Worm (Caenorhabditis elegans) whole organism, young adult: ENCODE measurements around the gene try-11.

Experiments used
- B0261.1 ChIP-seq: sonication (generic microtip); optimal IDR thresholded peaks from 2 replicates; lab custom pipeline; 2016; ENCODE audit warnings: mild to moderate bottlenecking, missing genetic modification characterization, moderate library complexity, missing compliant biosample characterization
- F37B4.10 ChIP-seq: fragments of 200-800 bp; sonication (Bioruptor generic); IDR thresholded peaks from 2 replicates; pipeline ENCODE4 v1.3.6; 2022; ENCODE audit warnings: missing genetic modification characterization, missing compliant biosample characterization
- F39B2.1 ChIP-seq: fragments of 200-800 bp; sonication (Bioruptor generic); IDR thresholded peaks from 2 replicates; pipeline ENCODE4 v1.3.6; 2022; ENCODE audit warnings: missing genetic modification reagents, missing genetic modification characterization, missing compliant biosample characterization
- F57A8.1 ChIP-seq: fragments of 200-800 bp; sonication (Bioruptor generic); optimal IDR thresholded peaks from 2 replicates; lab custom pipeline; 2018; ENCODE audit warnings: mild to moderate bottlenecking, missing genetic modification characterization, moderate library complexity, missing compliant biosample characterization
- K12H6.12 ChIP-seq: fragments of 200-800 bp; sonication (Bioruptor generic); optimal IDR thresholded peaks from 2 replicates; lab custom pipeline; 2018; ENCODE audit warnings: mild to moderate bottlenecking, missing genetic modification characterization, missing compliant biosample characterization
- Y67H2A.10 ChIP-seq: fragments of 200-800 bp; sonication (Bioruptor generic); conservative IDR thresholded peaks from 2 replicates; pipeline ENCODE4 v1.3.6; 2022; ENCODE audit warnings: missing genetic modification reagents, missing genetic modification characterization, missing compliant biosample characterization
- Y79H2A.3 ChIP-seq: fragments of 200-800 bp; sonication (Bioruptor generic); conservative IDR thresholded peaks from 2 replicates; pipeline ENCODE4 v1.3.6; 2022; ENCODE audit warnings: missing genetic modification reagents, missing genetic modification characterization, missing compliant biosample characterization
- attf-3 ChIP-seq: fragments of 200-800 bp; sonication (Bioruptor generic); conservative IDR thresholded peaks from 2 replicates; pipeline ENCODE4 v1.3.6; 2022; ENCODE audit warnings: missing genetic modification reagents, missing genetic modification characterization, missing compliant biosample characterization
- bed-1 ChIP-seq: fragments of 200-800 bp; sonication (Bioruptor generic); IDR thresholded peaks from 2 replicates; pipeline ENCODE4 v1.3.6; 2022; ENCODE audit warnings: missing genetic modification reagents, missing genetic modification characterization, missing compliant biosample characterization
- bed-2 ChIP-seq: fragments of 200-800 bp; sonication (Bioruptor generic); IDR thresholded peaks from 2 replicates; pipeline ENCODE4 v1.3.6; 2022; ENCODE audit warnings: missing genetic modification reagents, missing genetic modification characterization, missing compliant biosample characterization
- ccch-3 ChIP-seq: fragments of 200-800 bp; sonication (Bioruptor generic); optimal IDR thresholded peaks from 2 replicates; lab custom pipeline; 2018; ENCODE audit warnings: mild to moderate bottlenecking, missing genetic modification characterization, missing compliant biosample characterization
- cebp-1 ChIP-seq, 2 experiments: fragments of 200-800 bp in 1 of 2; sonication (Bioruptor generic) in 1 of 2; sonication (generic microtip) in 1 of 2; IDR thresholded peaks in 1 of 2; optimal IDR thresholded peaks in 1 of 2; 2 replicates each; pipeline versions ENCODE4 v1.3.6 to Lab custom; 2017 to 2022; ENCODE audit warnings: missing compliant biosample characterization in 2 of 2, missing genetic modification characterization in 2 of 2, mild to moderate bottlenecking in 1 of 2, missing genetic modification reagents in 1 of 2, moderate library complexity in 1 of 2
- ceh-100 ChIP-seq: fragments of 200-800 bp; sonication (Bioruptor generic); IDR thresholded peaks from 2 replicates; pipeline ENCODE4 v1.3.6; 2022; ENCODE audit warnings: missing genetic modification reagents, missing genetic modification characterization, missing compliant biosample characterization
- ceh-79 ChIP-seq: sonication (generic microtip); optimal IDR thresholded peaks from 2 replicates; lab custom pipeline; 2017; ENCODE audit warnings: mild to moderate bottlenecking, missing genetic modification characterization, missing compliant biosample characterization
- dpl-1 ChIP-seq: fragments of 150-350 bp; optimal IDR thresholded peaks from 2 replicates; lab custom pipeline; 2014; ENCODE audit warnings: missing biosample characterization, missing genetic modification reagents, missing genetic modification characterization
- egl-18 ChIP-seq: fragments of 200-800 bp; sonication (Bioruptor generic); IDR thresholded peaks from 2 replicates; pipeline ENCODE4 v1.3.6; 2022; ENCODE audit warnings: missing genetic modification reagents, missing genetic modification characterization, missing compliant biosample characterization
- egrh-3 ChIP-seq: fragments of 200-800 bp; sonication (Bioruptor generic); IDR thresholded peaks from 2 replicates; pipeline ENCODE4 v1.3.6; 2022; ENCODE audit warnings: missing genetic modification reagents, missing genetic modification characterization, missing compliant biosample characterization
- ekl-4 ChIP-seq: fragments of 200-800 bp; sonication (Bioruptor generic); IDR thresholded peaks from 2 replicates; pipeline ENCODE4 v1.3.6; 2022; ENCODE audit warnings: missing genetic modification reagents, missing genetic modification characterization, missing compliant biosample characterization
- hlh-12 ChIP-seq: sonication (generic microtip); optimal IDR thresholded peaks from 2 replicates; lab custom pipeline; 2016; ENCODE audit warnings: missing genetic modification characterization, missing compliant biosample characterization
- lsy-27 ChIP-seq: sonication (generic microtip); optimal IDR thresholded peaks from 2 replicates; lab custom pipeline; 2017; ENCODE audit warnings: missing genetic modification characterization, mild to moderate bottlenecking, missing compliant biosample characterization, antibody characterized with exemption, missing genotype, borderline replicate concordance; ENCODE audit not compliant: insufficient read depth
- madf-3 ChIP-seq: fragments of 200-800 bp; sonication (Bioruptor generic); IDR thresholded peaks from 2 replicates; pipeline ENCODE4 v1.3.6; 2022; ENCODE audit warnings: missing genetic modification reagents, missing genetic modification characterization, missing compliant biosample characterization
- madf-6 ChIP-seq: fragments of 200-800 bp; sonication (Bioruptor generic); IDR thresholded peaks from 2 replicates; pipeline ENCODE4 v1.3.6; 2022; ENCODE audit warnings: missing genetic modification reagents, missing genetic modification characterization, missing compliant biosample characterization
- madf-8 ChIP-seq: fragments of 200-800 bp; sonication (Bioruptor generic); conservative IDR thresholded peaks from 2 replicates; pipeline ENCODE4 v1.3.6; 2022; ENCODE audit warnings: missing genetic modification reagents, missing genetic modification characterization, missing compliant biosample characterization
- nfyb-1 ChIP-seq: fragments of 200-800 bp; sonication (Bioruptor generic); IDR thresholded peaks from 2 replicates; pipeline ENCODE4 v1.3.6; 2022; ENCODE audit warnings: missing genetic modification reagents, missing genetic modification characterization, missing compliant biosample characterization
- pbrm-1 ChIP-seq: fragments of 200-800 bp; sonication (Bioruptor generic); IDR thresholded peaks from 2 replicates; pipeline ENCODE4 v1.3.6; 2022; ENCODE audit warnings: missing genetic modification reagents, missing genetic modification characterization, missing compliant biosample characterization
- sdz-38 ChIP-seq: sonication (generic microtip); optimal IDR thresholded peaks from 2 replicates; lab custom pipeline; 2016; ENCODE audit warnings: missing genotype, missing genetic modification characterization, missing compliant biosample characterization
- sea-2 ChIP-seq: fragments of 200-800 bp; sonication (Bioruptor generic); IDR thresholded peaks from 2 replicates; pipeline ENCODE4 v1.3.6; 2022; ENCODE audit warnings: missing genetic modification characterization, missing compliant biosample characterization
- snpc-1.1 ChIP-seq: sonication (generic microtip); optimal IDR thresholded peaks from 2 replicates; lab custom pipeline; 2017; ENCODE audit warnings: missing genetic modification characterization, mild to moderate bottlenecking, missing compliant biosample characterization, antibody characterized with exemption, moderate library complexity, missing genotype, missing genetic modification reagents; ENCODE audit not compliant: insufficient read depth
- somi-1 ChIP-seq: fragments of 200-800 bp; sonication (Bioruptor generic); optimal IDR thresholded peaks from 2 replicates; lab custom pipeline; 2018; ENCODE audit warnings: mild to moderate bottlenecking, missing genetic modification characterization, missing compliant biosample characterization
- sptf-2 ChIP-seq: fragments of 200-800 bp; sonication (Bioruptor generic); optimal IDR thresholded peaks from 2 replicates; lab custom pipeline; 2018; ENCODE audit warnings: mild to moderate bottlenecking, missing genetic modification characterization, missing compliant biosample characterization
- tbp1 ChIP-seq: fragments of 200-800 bp; sonication (Bioruptor generic); optimal IDR thresholded peaks from 2 replicates; lab custom pipeline; 2018; ENCODE audit warnings: mild to moderate bottlenecking, missing genetic modification characterization, missing compliant biosample characterization
- tlf-1 ChIP-seq: fragments of 200-800 bp; sonication (Bioruptor generic); optimal IDR thresholded peaks from 2 replicates; lab custom pipeline; 2018; ENCODE audit warnings: mild to moderate bottlenecking, missing genetic modification characterization, missing compliant biosample characterization
- xnd-1 ChIP-seq: sonication (generic microtip); optimal IDR thresholded peaks from 2 replicates; lab custom pipeline; 2016; ENCODE audit warnings: missing genotype, missing genetic modification reagents, missing genetic modification characterization, missing compliant biosample characterization
- ztf-18 ChIP-seq: sonication (generic microtip); optimal IDR thresholded peaks from 2 replicates; lab custom pipeline; 2016; ENCODE audit warnings: missing genotype, mild to moderate bottlenecking, missing genetic modification characterization, missing compliant biosample characterization
- ztf-22 ChIP-seq: fragments of 200-800 bp; sonication (Bioruptor generic); optimal IDR thresholded peaks from 2 replicates; lab custom pipeline; 2018; ENCODE audit warnings: mild to moderate bottlenecking, missing genetic modification characterization, moderate library complexity, missing compliant biosample characterization
- ztf-25 ChIP-seq: fragments of 200-800 bp; sonication (Bioruptor generic); IDR thresholded peaks from 2 replicates; pipeline ENCODE4 v1.3.6; 2022; ENCODE audit warnings: missing genetic modification reagents, missing genetic modification characterization, missing compliant biosample characterization
- ztf-28 ChIP-seq: fragments of 200-800 bp; sonication (Bioruptor generic); IDR thresholded peaks from 2 replicates; pipeline ENCODE4 v1.3.6; 2022; ENCODE audit warnings: missing genetic modification reagents, missing genetic modification characterization, missing compliant biosample characterization
- ztf-6 ChIP-seq: fragments of 200-800 bp; sonication (Bioruptor generic); IDR thresholded peaks from 2 replicates; pipeline ENCODE4 v1.3.6; 2022; ENCODE audit warnings: missing genetic modification reagents, missing genetic modification characterization, missing compliant biosample characterization

Gene try-11

ce11 chrV:7443480-7443879 lies 8.0 kb upstream of the try-11 start:
- TF ChIP-seq ztf-6 = 0 out of 2 replicates have a peak, but pooled peaks have one; percentile 35
- TF ChIP-seq Y67H2A.10 (GFP tag; lab: Robert Waterston, UW) = peak; percentile 19; the same call in 1 of the 2 replicates
- 0 out of 2 replicates have a peak, but pooled peaks have one; percentile 43 for TF ChIP-seq ztf-28 (GFP tag; lab: Robert Waterston, UW)
- 0 out of 2 replicates have a peak, but pooled peaks have one; percentile 75 for TF ChIP-seq ztf-25
- TF ChIP-seq sea-2 = 0 out of 2 replicates have a peak, but pooled peaks have one; percentile 33
- peak; percentile 62 for TF ChIP-seq attf-3 (GFP tag; lab: Robert Waterston, UW)
- 0 out of 2 replicates have a peak, but pooled peaks have one; percentile 53 for TF ChIP-seq egl-18 (GFP tag; lab: Robert Waterston, UW)
- TF ChIP-seq bed-2 (GFP tag; lab: Robert Waterston, UW) = peak; percentile 9; the same call in 1 of the 2 replicates
- 0 out of 2 replicates have a peak, but pooled peaks have one; percentile 34 for TF ChIP-seq pbrm-1
- 0 out of 2 replicates have a peak, but pooled peaks have one; percentile 51 for TF ChIP-seq F39B2.1 (GFP tag; lab: Robert Waterston, UW)
- peak; percentile 21; the same call in 1 of the 2 replicates for TF ChIP-seq ekl-4 (GFP tag; lab: Robert Waterston, UW)
- peak; percentile 88 for TF ChIP-seq egrh-3
- TF ChIP-seq F37B4.10 (GFP tag; lab: Robert Waterston, UW) = peak; percentile 94; the same call in 1 of the 2 replicates
- TF ChIP-seq bed-1 = 0 out of 2 replicates have a peak, but pooled peaks have one; percentile 20

DNA sequence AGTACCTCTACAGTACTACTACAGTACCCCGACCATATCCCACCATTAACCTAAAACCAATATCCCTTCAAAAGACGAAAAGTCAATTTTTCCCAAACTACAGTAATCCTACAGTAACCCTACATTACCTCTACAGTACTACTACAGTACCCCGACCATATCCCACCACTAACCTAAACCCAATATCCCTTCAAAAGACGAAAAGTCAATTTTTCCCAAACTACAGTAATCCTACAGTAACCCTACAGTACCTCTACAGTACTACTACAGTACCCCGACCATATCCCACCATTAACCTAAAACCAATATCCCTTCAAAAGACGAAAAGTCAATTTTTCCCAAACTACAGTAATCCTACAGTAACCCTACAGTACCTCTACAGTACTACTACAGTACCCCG lies 7.2 kb upstream of the try-11 start, which contains the start of gene nhr-141:
Gene nhr-141 (plus strand): TSS at position 331 of the 400 bp plus-strand sequence.
- TF ChIP-seq egrh-3 (peak; percentile 55), madf-3 (peak; percentile 65; the same call in 1 of the 2 replicates)

ce11 chrV:7446965-7447364 lies 4.6 kb upstream of the try-11 start, which contains the start of gene F25E5.5:
Gene F25E5.5, plus strand, starts transcription at chrV:7447265.
- TF ChIP-seq madf-6 = no peak
- no peak for TF ChIP-seq cebp-1 (GFP tag; IDR thresholded peaks at IDR 0.05; lab: Robert Waterston, UW)
- TF ChIP-seq cebp-1 (tag; optimal IDR thresholded peaks at IDR 0.05; lab: Kevin White, UChicago) = peak; percentile 4

DNA sequence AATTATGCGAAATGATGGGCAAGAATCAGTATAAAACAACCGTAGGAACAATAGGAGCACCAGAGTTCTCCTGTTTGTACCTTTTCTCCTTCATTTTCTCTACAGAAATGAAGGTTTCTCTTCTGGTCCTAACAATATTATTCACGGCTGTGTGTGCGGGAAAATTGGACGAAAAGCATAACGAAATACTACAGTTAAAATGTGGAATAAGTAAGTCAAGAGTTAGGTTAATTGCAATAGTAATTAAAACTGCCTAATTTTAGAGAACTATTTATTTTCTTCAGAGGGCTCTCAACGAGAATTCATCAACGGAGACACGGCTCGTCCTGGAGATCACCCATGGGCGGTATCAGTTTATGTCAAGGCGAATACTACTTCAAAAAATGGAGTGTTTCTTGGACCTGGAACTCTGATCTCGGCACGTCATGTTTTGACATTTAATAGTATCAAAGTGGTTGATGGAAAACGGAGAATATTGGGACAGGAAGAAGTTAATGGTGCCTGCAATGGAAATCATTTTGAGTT lies 2.2 kb upstream of the try-11 start, which contains the start of gene try-12:
Gene try-12 (plus strand): TSS at position 51 of the 525 bp plus-strand sequence.
- TF ChIP-seq ceh-79 (tag; lab: Kevin White, UChicago) (no peak), ccch-3 (GFP tag; lab: Kevin White, UChicago) (no peak), Y79H2A.3 (GFP tag; lab: Robert Waterston, UW) (no peak), xnd-1 (tag; lab: Kevin White, UChicago) (no peak), ztf-28 (GFP tag; lab: Robert Waterston, UW) (no peak), hlh-12 (tag; lab: Kevin White, UChicago) (no peak), pbrm-1 (no peak)

- TF ChIP-seq lsy-27 (tag; lab: Kevin White, UChicago) = no peak
- TF ChIP-seq, all 124 proteins: peak for 0
Observed at ce11 chrV:7454236-7454635, 2.7 kb downstream of the try-11 start, which contains the start of gene try-8. Gene try-8, minus strand, starts transcription at chrV:7454336.

ce11 chrV:7455008-7455407 lies 3.5 kb downstream of the try-11 start, which contains the start of gene F25E5.2:
Gene F25E5.2, plus strand, starts transcription at chrV:7455308.
- TF ChIP-seq snpc-1.1 (tag; lab: Kevin White, UChicago) = no peak
- no peak for TF ChIP-seq B0261.1 (tag; lab: Kevin White, UChicago)
- TF ChIP-seq ztf-25 = no peak
- no peak for TF ChIP-seq ceh-100 (GFP tag; lab: Robert Waterston, UW)
- TF ChIP-seq ztf-18 (tag; lab: Kevin White, UChicago) = no peak
- no peak for TF ChIP-seq somi-1 (GFP tag; lab: Kevin White, UChicago)
- TF ChIP-seq dpl-1 (GFP tag; lab: Kevin White, UChicago) = no peak
- TF ChIP-seq madf-8 (GFP tag; lab: Robert Waterston, UW) = no peak
- TF ChIP-seq tlf-1 (GFP tag; lab: Kevin White, UChicago) = no peak
- TF ChIP-seq nfyb-1 (GFP tag; lab: Robert Waterston, UW) = no peak
- TF ChIP-seq ztf-22 (GFP tag; lab: Kevin White, UChicago) = no peak
- no peak for TF ChIP-seq sdz-38 (tag; lab: Kevin White, UChicago)
- TF ChIP-seq F57A8.1 (GFP tag; lab: Kevin White, UChicago) = no peak
- TF ChIP-seq tbp1 = no peak
- no peak for TF ChIP-seq sptf-2 (GFP tag; lab: Kevin White, UChicago)
- no peak for TF ChIP-seq K12H6.12 (tag; lab: Kevin White, UChicago)
